Fruit fly (Drosophila melanogaster): ENCODE measurements around the gene Gp93.

Gp93 gene

dm6 chr3R:27928140-27928539 lies 20.4 kb upstream of the Gp93 start, which contains the start of gene nenya (continued):
- TF ChIP-seq sc (optimal IDR thresholded peaks at IDR 0.05) = no peak
- TF ChIP-seq sc (GFP tag; optimal IDR thresholded peaks at IDR 0.05) = no peak
- TF ChIP-seq CG30431 (GFP tag; optimal IDR thresholded peaks at IDR 0.05) = no peak
- TF ChIP-seq bcd (GFP tag; optimal IDR thresholded peaks at IDR 0.05) = no peak
- TF ChIP-seq CG13424 (tag; optimal IDR thresholded peaks at IDR 0.05) = no peak
- TF ChIP-seq CG12391 (tag; optimal IDR thresholded peaks at IDR 0.05) = no peak

- TF ChIP-seq CG10267 (tag; optimal IDR thresholded peaks at IDR 0.05) (no peak), Fer2 (tag; optimal IDR thresholded peaks at IDR 0.05) (no peak), CG15696 (tag; optimal IDR thresholded peaks at IDR 0.05) (no peak), Hr3 (GFP tag; optimal IDR thresholded peaks at IDR 0.05) (no peak), tna (GFP tag; IDR thresholded peaks at IDR 0.05; ENCODE audit: partially characterized antibody) (no peak), CG7963 (GFP tag; IDR thresholded peaks at IDR 0.05; ENCODE audit: partially characterized antibody) (no peak), onecut (GFP tag; IDR thresholded peaks at IDR 0.05) (no peak), fd3F (GFP tag; optimal IDR thresholded peaks at IDR 0.05) (no peak), lmd (GFP tag; IDR thresholded peaks at IDR 0.05) (no peak), CG11723 (GFP tag; optimal IDR thresholded peaks at IDR 0.05) (no peak), CG2120 (GFP tag; optimal IDR thresholded peaks at IDR 0.05) (no peak), CG13424 (tag; optimal IDR thresholded peaks at IDR 0.05) (no peak), ems (GFP tag; optimal IDR thresholded peaks at IDR 0.05) (no peak), CG4404 (GFP tag; IDR thresholded peaks at IDR 0.05) (no peak), cas (GFP tag; IDR thresholded peaks at IDR 0.05) (no peak), Blimp-1 (GFP tag; optimal IDR thresholded peaks at IDR 0.05) (no peak), pros (GFP tag; optimal IDR thresholded peaks at IDR 0.05) (no peak), stwl (tag; optimal IDR thresholded peaks at IDR 0.05) (peak; percentile 54), MTF-1 (GFP tag; optimal IDR thresholded peaks at IDR 0.05; ENCODE audit: borderline replicate concordance) (no peak), Asciz (GFP tag; optimal IDR thresholded peaks at IDR 0.05) (no peak), CoRest (tag; optimal IDR thresholded peaks at IDR 0.05) (no peak), CG3407 (GFP tag; optimal IDR thresholded peaks at IDR 0.05) (no peak), CG2202 (tag; optimal IDR thresholded peaks at IDR 0.05) (no peak), Fer1 (GFP tag; optimal IDR thresholded peaks at IDR 0.05) (no peak), ash1 (GFP tag; optimal IDR thresholded peaks at IDR 0.05) (no peak), Atf-2 (GFP tag; optimal IDR thresholded peaks at IDR 0.05) (no peak), nerfin-1 (tag; optimal IDR thresholded peaks at IDR 0.05) (no peak), grau (tag; optimal IDR thresholded peaks at IDR 0.05) (no peak), CG9876 (GFP tag; optimal IDR thresholded peaks at IDR 0.05) (no peak), CG10959 (GFP tag; IDR thresholded peaks at IDR 0.05) (no peak), PHDP (tag; optimal IDR thresholded peaks at IDR 0.05) (no peak), CG34376 (GFP tag; optimal IDR thresholded peaks at IDR 0.05) (peak; percentile 63), CG6813 (GFP tag; optimal IDR thresholded peaks at IDR 0.05) (no peak), CG9609 (GFP tag; optimal IDR thresholded peaks at IDR 0.05) (no peak), CTCF (GFP tag; optimal IDR thresholded peaks at IDR 0.05) (no peak), CG10147 (GFP tag; optimal IDR thresholded peaks at IDR 0.05) (no peak), CG31365 (tag; optimal IDR thresholded peaks at IDR 0.05) (no peak), CG7839 (tag; optimal IDR thresholded peaks at IDR 0.05) (no peak), CG4282 (GFP tag; optimal IDR thresholded peaks at IDR 0.05) (no peak), tin (GFP tag; optimal IDR thresholded peaks at IDR 0.05) (no peak), CG14667 (GFP tag; IDR thresholded peaks at IDR 0.05) (no peak), CG12219 (GFP tag; optimal IDR thresholded peaks at IDR 0.05) (no peak), CG32532 (GFP tag; IDR thresholded peaks at IDR 0.05) (no peak)
These were observed 19.3 kb upstream of the Gp93 start for dm6 chr3R:27928984-27929924.

Measured in whole organism, embryonic.